Worm (Caenorhabditis elegans) whole organism, midembryonic: ENCODE results near the gene fozi-1.

ENCODE experiments used
- T22C8.4 ChIP-seq: fragments of 200-800 bp; sonication (Bioruptor generic); IDR thresholded peaks from 2 replicates; pipeline ENCODE4 v1.3.6; 2022; ENCODE audit warnings: missing genetic modification characterization, missing compliant biosample characterization
- cog-1 ChIP-seq: sonication (generic microtip); optimal IDR thresholded peaks from 2 replicates; lab custom pipeline; 2016; ENCODE audit warnings: missing genetic modification characterization, missing compliant biosample characterization
- flt-1 ChIP-seq: fragments of 200-800 bp; sonication (Bioruptor generic); IDR thresholded peaks from 2 replicates; pipeline ENCODE4 v1.3.6; 2022; ENCODE audit warnings: missing genetic modification characterization, missing compliant biosample characterization
- klf-2 ChIP-seq: fragments of 200-800 bp; sonication (Bioruptor generic); conservative IDR thresholded peaks from 2 replicates; pipeline ENCODE4 v1.3.6; 2022; ENCODE audit warnings: missing genetic modification reagents, missing genetic modification characterization, missing compliant biosample characterization
- med-1 ChIP-seq: sonication (generic microtip); optimal IDR thresholded peaks from 2 replicates; lab custom pipeline; 2017; ENCODE audit warnings: missing genetic modification characterization, mild to moderate bottlenecking, missing compliant biosample characterization, antibody characterized with exemption, missing genetic modification reagents; ENCODE audit not compliant: insufficient read depth
- ref-1 ChIP-seq: fragments of 200-800 bp; sonication (Bioruptor generic); conservative IDR thresholded peaks from 2 replicates; pipeline ENCODE4 v1.3.6; 2022; ENCODE audit warnings: missing genetic modification reagents, missing genetic modification characterization, missing compliant biosample characterization
- tab-1 ChIP-seq: fragments of 200-800 bp; sonication (Bioruptor generic); IDR thresholded peaks from 2 replicates; pipeline ENCODE4 v1.3.6; 2022; ENCODE audit warnings: missing genetic modification characterization, missing compliant biosample characterization
- ztf-23 ChIP-seq: fragments of 200-800 bp; sonication (Bioruptor generic); IDR thresholded peaks from 2 replicates; pipeline ENCODE4 v1.3.6; 2022; ENCODE audit warnings: missing genetic modification reagents, missing genetic modification characterization, missing compliant biosample characterization
- ztf-29 ChIP-seq: fragments of 200-800 bp; sonication (Bioruptor generic); IDR thresholded peaks from 2 replicates; pipeline ENCODE4 v1.3.6; 2022; ENCODE audit warnings: missing genetic modification reagents, missing genetic modification characterization, missing compliant biosample characterization

The fozi-1 gene

DNA sequence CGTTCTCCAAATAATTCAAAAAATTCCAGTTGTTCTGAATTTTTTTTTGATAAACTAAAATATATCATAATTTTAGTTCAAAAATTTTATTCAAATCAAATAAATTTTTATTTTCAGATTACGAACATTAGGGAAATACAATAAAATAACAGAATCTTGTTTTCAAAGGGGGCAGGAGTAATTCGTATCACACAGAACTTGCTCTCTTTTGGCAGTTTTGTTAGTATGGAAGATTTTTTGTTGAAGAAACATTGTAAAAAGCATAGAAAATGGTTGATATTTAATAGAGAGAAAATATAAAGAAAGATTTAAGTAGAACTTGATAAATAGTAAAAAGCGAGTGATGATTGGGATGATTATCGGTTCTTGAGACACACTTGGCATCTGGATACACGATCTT, 55.2 kb downstream of the fozi-1 start:
- TF ChIP-seq klf-2 (GFP tag; lab: Robert Waterston, UW) (no peak), ztf-29 (GFP tag; lab: Robert Waterston, UW) (no peak), flt-1 (GFP tag; lab: Robert Waterston, UW) (no peak), ztf-23 (GFP tag; lab: Robert Waterston, UW) (no peak), ref-1 (GFP tag; lab: Robert Waterston, UW) (no peak), med-1 (GFP tag; lab: Kevin White, UChicago) (no peak), cog-1 (tag; lab: Kevin White, UChicago) (no peak), tab-1 (GFP tag; lab: Robert Waterston, UW) (no peak), T22C8.4 (GFP tag; lab: Robert Waterston, UW) (no peak)

- TF ChIP-seq ztf-29 (GFP tag; lab: Robert Waterston, UW) (no peak), ref-1 (GFP tag; lab: Robert Waterston, UW) (no peak), tab-1 (GFP tag; lab: Robert Waterston, UW) (no peak), cog-1 (tag; lab: Kevin White, UChicago) (no peak), med-1 (GFP tag; lab: Kevin White, UChicago) (no peak), ztf-23 (GFP tag; lab: Robert Waterston, UW) (no peak)
Measured at ce11 chrIII:9337968-9338367, 56.4 kb downstream of the fozi-1 start.

ce11 chrIII:9340025-9340424, 58.4 kb downstream of the fozi-1 start:
- TF ChIP-seq flt-1 (GFP tag; lab: Robert Waterston, UW) = no peak
- TF ChIP-seq med-1 (GFP tag; lab: Kevin White, UChicago) = no peak
- no peak for TF ChIP-seq ztf-23 (GFP tag; lab: Robert Waterston, UW)
- TF ChIP-seq klf-2 (GFP tag; lab: Robert Waterston, UW) = no peak
- no peak for TF ChIP-seq cog-1 (tag; lab: Kevin White, UChicago)
- no peak for TF ChIP-seq ztf-29 (GFP tag; lab: Robert Waterston, UW)
- TF ChIP-seq tab-1 (GFP tag; lab: Robert Waterston, UW) = no peak

- TF ChIP-seq cog-1 (tag; lab: Kevin White, UChicago) (no peak), T22C8.4 (GFP tag; lab: Robert Waterston, UW) (no peak), ztf-23 (GFP tag; lab: Robert Waterston, UW) (no peak), tab-1 (GFP tag; lab: Robert Waterston, UW) (no peak), klf-2 (GFP tag; lab: Robert Waterston, UW) (no peak), ztf-29 (GFP tag; lab: Robert Waterston, UW) (no peak), med-1 (GFP tag; lab: Kevin White, UChicago) (no peak), ref-1 (GFP tag; lab: Robert Waterston, UW) (no peak), flt-1 (GFP tag; lab: Robert Waterston, UW) (no peak)
Measured at ce11 chrIII:9344347-9344746, 62.8 kb downstream of the fozi-1 start, which contains the start of gene emb-9. Gene emb-9 (minus strand): TSS chrIII:9344447.

DNA sequence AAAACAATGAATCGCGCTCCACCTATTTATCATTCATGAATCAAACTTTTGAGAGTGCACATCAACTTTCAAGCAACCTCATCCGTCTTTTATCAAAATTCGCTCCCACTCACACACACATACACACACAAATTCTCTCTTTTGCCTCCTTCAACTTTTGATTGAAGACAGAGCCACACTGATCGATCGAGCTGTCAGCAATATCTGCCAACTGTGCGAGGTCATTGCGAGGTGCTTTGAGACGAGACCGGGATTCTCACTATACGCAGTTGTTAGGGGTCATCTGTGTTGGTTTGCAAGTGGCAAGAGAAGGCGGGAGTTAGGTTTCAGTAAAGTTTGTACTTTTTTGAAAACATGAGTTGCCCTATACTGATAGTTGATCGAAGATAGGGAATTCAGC, 64.5 kb downstream of the fozi-1 start:
- TF ChIP-seq cog-1 (tag; lab: Kevin White, UChicago) (no peak), T22C8.4 (GFP tag; lab: Robert Waterston, UW) (no peak), tab-1 (GFP tag; lab: Robert Waterston, UW) (no peak), ref-1 (GFP tag; lab: Robert Waterston, UW) (no peak), flt-1 (GFP tag; lab: Robert Waterston, UW) (no peak), med-1 (GFP tag; lab: Kevin White, UChicago) (no peak), ztf-23 (GFP tag; lab: Robert Waterston, UW) (no peak), klf-2 (GFP tag; lab: Robert Waterston, UW) (no peak), ztf-29 (GFP tag; lab: Robert Waterston, UW) (no peak)
